Worm (Caenorhabditis elegans) whole organism, late embryonic: ENCODE results near the gene wht-4.

ENCODE experiments used
- ama-1 ChIP-seq: fragments of 150-350 bp; optimal IDR thresholded peaks from 2 replicates; lab custom pipeline; 2014
- ceh-14 ChIP-seq: sonication (generic microtip); optimal IDR thresholded peaks from 2 replicates; lab custom pipeline; 2016; ENCODE audit warnings: missing genotype, missing genetic modification characterization, missing compliant biosample characterization
- ceh-2 ChIP-seq: sonication (generic microtip); optimal IDR thresholded peaks from 2 replicates; lab custom pipeline; 2016; ENCODE audit warnings: missing genotype, missing genetic modification characterization, missing compliant biosample characterization
- fkh-10 ChIP-seq: fragments of 150-350 bp; optimal IDR thresholded peaks from 2 replicates; lab custom pipeline; 2014; ENCODE audit warnings: missing biosample characterization, missing genetic modification reagents, missing genetic modification characterization
- rnt-1 ChIP-seq: sonication (generic microtip); optimal IDR thresholded peaks from 2 replicates; lab custom pipeline; 2016; ENCODE audit warnings: missing genetic modification characterization, missing compliant biosample characterization
- unc-86 ChIP-seq: sonication (generic microtip); optimal IDR thresholded peaks from 2 replicates; lab custom pipeline; 2016; ENCODE audit warnings: missing genetic modification characterization, missing compliant biosample characterization

DNA sequence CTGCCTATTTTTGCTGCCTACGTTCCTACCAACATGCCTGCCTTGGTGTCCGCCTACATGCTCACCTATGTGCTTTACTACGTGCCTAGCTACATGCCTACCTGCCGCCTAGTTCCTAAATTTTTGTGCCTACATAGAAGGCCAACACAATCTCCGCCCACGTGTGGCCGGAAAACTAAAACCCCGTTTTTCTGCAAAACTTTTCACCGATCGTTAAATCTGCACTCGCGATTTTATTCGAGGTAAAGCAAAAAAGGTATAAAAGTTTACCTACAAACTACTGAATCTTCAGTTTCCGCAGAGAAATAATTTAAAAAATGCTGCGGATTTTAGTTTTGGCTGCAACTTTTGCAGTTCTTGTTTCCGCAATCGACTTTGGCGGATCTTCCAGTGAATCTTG lies 29.3 kb upstream of the wht-4 start, which contains the start of gene clec-124:
- TF ChIP-seq ama-1 (lab: Kevin White, UChicago): no peak
- no peak for TF ChIP-seq unc-86
- TF ChIP-seq ceh-2 (tag; lab: Kevin White, UChicago): no peak
- TF ChIP-seq ceh-14 (tag; lab: Kevin White, UChicago): no peak
- TF ChIP-seq rnt-1 (tag; lab: Kevin White, UChicago): no peak
- no peak for TF ChIP-seq fkh-10 (GFP tag; lab: Kevin White, UChicago)
